Fruit fly (Drosophila melanogaster) whole organism, embryonic: Measurements from ENCODE around the gene Egfrap.

Experiments
- Awh ChIP-seq: fragments of 200-800 bp; sonication (Bioruptor generic); IDR thresholded peaks from 2 replicates; pipeline ENCODE4, ENCODE4 v1.3.6; 2022; ENCODE audit warnings: missing biosample characterization, missing genetic modification characterization
- Bteb2 ChIP-seq: fragments of 200-800 bp; sonication (Bioruptor generic); optimal IDR thresholded peaks from 2 replicates; lab custom pipeline; 2016; ENCODE audit warnings: missing biosample characterization, missing genetic modification characterization
- CG11560 ChIP-seq: fragments of 200-800 bp; sonication (Bioruptor generic); IDR thresholded peaks from 3 replicates; pipeline ENCODE4 v1.3.6; 2022; ENCODE audit warnings: missing biosample characterization, missing genetic modification characterization
- CG1233 ChIP-seq: fragments of 200-800 bp; sonication (Bioruptor generic); optimal IDR thresholded peaks from 4 replicates; lab custom pipeline; 2018; ENCODE audit warnings: missing biosample characterization, mild to moderate bottlenecking, missing genetic modification characterization
- CG12942 ChIP-seq: fragments of 200-800 bp; sonication (Bioruptor generic); optimal IDR thresholded peaks from 3 replicates; lab custom pipeline; 2016; ENCODE audit warnings: missing biosample characterization, missing genetic modification characterization
- CG14860 ChIP-seq: fragments of 200-800 bp; sonication (Bioruptor generic); IDR thresholded peaks from 3 replicates; pipeline ENCODE4 v1.3.6; 2022; ENCODE audit warnings: missing biosample characterization, missing genetic modification characterization; ENCODE audit not compliant: partially characterized antibody
- CG15269 ChIP-seq: fragments of 200-800 bp; sonication (Bioruptor generic); optimal IDR thresholded peaks from 2 replicates; lab custom pipeline; 2018; ENCODE audit warnings: missing biosample characterization, mild to moderate bottlenecking, missing genetic modification characterization, moderate library complexity
- CG16813 ChIP-seq: fragments of 200-800 bp; sonication (Bioruptor generic); IDR thresholded peaks from 3 replicates; pipeline ENCODE4 v1.3.6; 2022; ENCODE audit warnings: missing biosample characterization, missing genetic modification characterization; ENCODE audit not compliant: partially characterized antibody
- CG1832 ChIP-seq: fragments of 200-800 bp; sonication (Bioruptor generic); optimal IDR thresholded peaks from 2 replicates; lab custom pipeline; 2017; ENCODE audit warnings: missing biosample characterization, mild to moderate bottlenecking, missing genetic modification characterization, inconsistent platforms
- CG18476 ChIP-seq: fragments of 200-800 bp; sonication (Bioruptor generic); optimal IDR thresholded peaks from 2 replicates; lab custom pipeline; 2016; ENCODE audit warnings: missing biosample characterization, mild to moderate bottlenecking, missing genetic modification characterization
- CG18599 ChIP-seq: fragments of 200-800 bp; sonication (Bioruptor generic); optimal IDR thresholded peaks from 3 replicates; lab custom pipeline; 2017; ENCODE audit warnings: missing biosample characterization, missing genetic modification characterization, mild to moderate bottlenecking, moderate library complexity, missing genetic modification reagents
- CG2116 ChIP-seq: fragments of 200-800 bp; sonication (Bioruptor generic); optimal IDR thresholded peaks from 3 replicates; lab custom pipeline; 2018; ENCODE audit warnings: missing biosample characterization, mild to moderate bottlenecking, missing genetic modification characterization
- CG2129 ChIP-seq: fragments of 200-800 bp; sonication (Bioruptor generic); IDR thresholded peaks from 2 replicates; pipeline ENCODE4 v1.3.6; 2022; ENCODE audit warnings: missing biosample characterization, missing genetic modification characterization; ENCODE audit not compliant: partially characterized antibody
- CG3065 ChIP-seq: fragments of 200-800 bp; sonication (Bioruptor generic); optimal IDR thresholded peaks from 2 replicates; lab custom pipeline; 2016; ENCODE audit warnings: missing biosample characterization, missing genetic modification characterization
- CG7745 ChIP-seq: fragments of 200-800 bp; sonication (Bioruptor generic); optimal IDR thresholded peaks from 2 replicates; lab custom pipeline; 2018; ENCODE audit warnings: missing biosample characterization, mild to moderate bottlenecking, missing genetic modification characterization, moderate library complexity
- CG7839 ChIP-seq: fragments of 200-800 bp; sonication (Bioruptor generic); optimal IDR thresholded peaks from 3 replicates; lab custom pipeline; 2018; ENCODE audit warnings: missing biosample characterization, mild to moderate bottlenecking, missing genetic modification characterization, moderate library complexity
- CG7928 ChIP-seq: fragments of 200-800 bp; sonication (Bioruptor generic); optimal IDR thresholded peaks from 2 replicates; lab custom pipeline; 2017; ENCODE audit warnings: missing biosample characterization, mild to moderate bottlenecking, missing genetic modification characterization
- CG8944 ChIP-seq: fragments of 200-800 bp; sonication (Bioruptor generic); optimal IDR thresholded peaks from 3 replicates; lab custom pipeline; 2016; ENCODE audit warnings: missing biosample characterization, missing genetic modification characterization
- CG9932 ChIP-seq: fragments of 200-800 bp; sonication (Bioruptor generic); IDR thresholded peaks from 2 replicates; pipeline ENCODE4 v1.3.6; 2022; ENCODE audit warnings: missing biosample characterization, missing genetic modification characterization
- CkIIα-i1 ChIP-seq: fragments of 200-800 bp; sonication (Bioruptor generic); IDR thresholded peaks from 2 replicates; pipeline ENCODE4 v1.3.6; 2022; ENCODE audit warnings: missing biosample characterization, missing genetic modification characterization
- D19A ChIP-seq: fragments of 200-800 bp; optimal IDR thresholded peaks from 3 replicates; lab custom pipeline; 2019; ENCODE audit warnings: missing biosample characterization, mild to moderate bottlenecking, missing genetic modification characterization, moderate library complexity
- Dp ChIP-seq: fragments of 200-800 bp; sonication (Bioruptor generic); optimal IDR thresholded peaks from 2 replicates; lab custom pipeline; 2018; ENCODE audit warnings: missing biosample characterization, mild to moderate bottlenecking, missing genetic modification characterization, moderate library complexity
- Fer1 ChIP-seq: fragments of 200-800 bp; sonication (Bioruptor generic); optimal IDR thresholded peaks from 2 replicates; lab custom pipeline; 2017; ENCODE audit warnings: missing biosample characterization, mild to moderate bottlenecking, missing genetic modification characterization
- Fer2 ChIP-seq: fragments of 200-800 bp; sonication (Bioruptor generic); optimal IDR thresholded peaks from 2 replicates; lab custom pipeline; 2018; ENCODE audit warnings: missing biosample characterization, mild to moderate bottlenecking, missing genetic modification characterization, moderate library complexity
- HLH3B ChIP-seq: fragments of 200-800 bp; sonication (Bioruptor generic); IDR thresholded peaks from 2 replicates; pipeline ENCODE4 v1.3.6; 2022; ENCODE audit warnings: missing biosample characterization, missing genetic modification characterization
- HLHmδ ChIP-seq: fragments of 200-800 bp; sonication (Bioruptor generic); optimal IDR thresholded peaks from 2 replicates; lab custom pipeline; 2018; ENCODE audit warnings: missing biosample characterization, mild to moderate bottlenecking, missing genetic modification characterization, moderate library complexity
- Hmr ChIP-seq: fragments of 200-800 bp; sonication (Bioruptor generic); optimal IDR thresholded peaks from 3 replicates; lab custom pipeline; 2017; ENCODE audit warnings: mild to moderate bottlenecking, missing biosample characterization, missing genetic modification reagents, missing genetic modification characterization
- MTF-1 ChIP-seq: fragments of 200-800 bp; sonication (Bioruptor generic); optimal IDR thresholded peaks from 2 replicates; lab custom pipeline; 2018; ENCODE audit warnings: missing biosample characterization, mild to moderate bottlenecking, missing genetic modification characterization, borderline replicate concordance
- NFAT ChIP-seq: fragments of 200-800 bp; sonication (Bioruptor generic); IDR thresholded peaks from 2 replicates; pipeline ENCODE4 v1.3.6; 2022; ENCODE audit warnings: missing biosample characterization, missing genetic modification characterization
- Side ChIP-seq: fragments of 200-800 bp; sonication (Bioruptor generic); optimal IDR thresholded peaks from 2 replicates; lab custom pipeline; 2016; ENCODE audit warnings: missing biosample characterization, missing genetic modification characterization
- Sry-δ ChIP-seq: fragments of 200-800 bp; sonication (Bioruptor generic); optimal IDR thresholded peaks from 2 replicates; lab custom pipeline; 2016; ENCODE audit warnings: missing biosample characterization, missing genetic modification characterization
- Trl ChIP-seq, 3 experiments: fragments of >200 bp in 2 of 3; fragments of 200-800 bp in 1 of 3; sonication (Bioruptor generic) in 1 of 3; optimal IDR thresholded peaks; 2 replicates in 1 of 3; 3 replicates in 2 of 3; lab custom pipeline; 2016 to 2017; ENCODE audit warnings: missing biosample characterization in 1 of 3, missing genetic modification characterization in 1 of 3
- bcd ChIP-seq: fragments of 200-800 bp; sonication (Bioruptor generic); optimal IDR thresholded peaks from 2 replicates; lab custom pipeline; 2017; ENCODE audit warnings: missing biosample characterization, mild to moderate bottlenecking, missing genetic modification characterization
- cg ChIP-seq: fragments of 200-800 bp; sonication (Bioruptor generic); optimal IDR thresholded peaks from 3 replicates; lab custom pipeline; 2019; ENCODE audit warnings: missing biosample characterization, mild to moderate bottlenecking, missing genetic modification characterization, moderate library complexity
- cwo ChIP-seq: fragments of 200-800 bp; sonication (Bioruptor generic); optimal IDR thresholded peaks from 3 replicates; lab custom pipeline; 2017; ENCODE audit warnings: missing biosample characterization, missing genetic modification characterization, mild to moderate bottlenecking, moderate library complexity, missing genetic modification reagents
- dan ChIP-seq: fragments of 200-800 bp; sonication (Bioruptor generic); IDR thresholded peaks from 2 replicates; pipeline ENCODE4 v1.3.6; 2022; ENCODE audit warnings: missing biosample characterization, missing genetic modification characterization
- dati ChIP-seq: fragments of 200-800 bp; sonication (Bioruptor generic); IDR thresholded peaks from 2 replicates; pipeline ENCODE4 v1.3.6; 2022; ENCODE audit warnings: missing biosample characterization, missing genetic modification characterization
- disco-r ChIP-seq: fragments of 200-800 bp; sonication (Bioruptor generic); optimal IDR thresholded peaks from 2 replicates; lab custom pipeline; 2016; ENCODE audit warnings: missing biosample characterization, missing genetic modification characterization
- dpn ChIP-seq, 2 experiments: fragments of 200-800 bp; sonication (Bioruptor generic); optimal IDR thresholded peaks; 3 replicates each; lab custom pipeline; 2016; ENCODE audit warnings: missing biosample characterization in 2 of 2, missing genetic modification characterization in 2 of 2
- ind ChIP-seq: fragments of 200-800 bp; sonication (Bioruptor generic); optimal IDR thresholded peaks from 3 replicates; lab custom pipeline; 2016; ENCODE audit warnings: missing biosample characterization, missing genetic modification characterization
- ken ChIP-seq: fragments of 200-800 bp; sonication (Bioruptor generic); IDR thresholded peaks from 3 replicates; pipeline ENCODE4 v1.3.6; 2022; ENCODE audit warnings: missing biosample characterization, missing genetic modification characterization
- kni ChIP-seq: fragments of 200-800 bp; sonication (Bioruptor generic); optimal IDR thresholded peaks from 3 replicates; lab custom pipeline; 2017; ENCODE audit warnings: mild to moderate bottlenecking, missing biosample characterization, missing genetic modification reagents, missing genetic modification characterization
- lmd ChIP-seq: fragments of 200-800 bp; sonication (Bioruptor generic); IDR thresholded peaks from 2 replicates; pipeline ENCODE4 v1.3.6; 2022; ENCODE audit warnings: missing biosample characterization, missing genetic modification characterization
- nerfin-1 ChIP-seq: fragments of 200-800 bp; sonication (Bioruptor generic); optimal IDR thresholded peaks from 3 replicates; lab custom pipeline; 2019; ENCODE audit warnings: missing biosample characterization, mild to moderate bottlenecking, missing genetic modification characterization, moderate library complexity
- nerfin-2 ChIP-seq: fragments of 200-800 bp; sonication (Bioruptor generic); IDR thresholded peaks from 2 replicates; pipeline ENCODE4 v1.3.6; 2022; ENCODE audit warnings: missing biosample characterization, missing genetic modification characterization; ENCODE audit not compliant: partially characterized antibody
- oc ChIP-seq: fragments of 200-800 bp; sonication (Bioruptor generic); optimal IDR thresholded peaks from 2 replicates; lab custom pipeline; 2018; ENCODE audit warnings: missing biosample characterization, mild to moderate bottlenecking, missing genetic modification characterization, moderate library complexity
- odd ChIP-seq: fragments of 200-800 bp; sonication (Bioruptor generic); optimal IDR thresholded peaks from 2 replicates; lab custom pipeline; 2017; ENCODE audit warnings: missing biosample characterization, mild to moderate bottlenecking, missing genetic modification characterization
- tap ChIP-seq: fragments of 200-800 bp; optimal IDR thresholded peaks from 3 replicates; lab custom pipeline; 2019; ENCODE audit warnings: missing biosample characterization, mild to moderate bottlenecking, missing genetic modification characterization, moderate library complexity
- wdn ChIP-seq: fragments of 200-800 bp; sonication (Bioruptor generic); IDR thresholded peaks from 2 replicates; pipeline ENCODE4 v1.3.6; 2022; ENCODE audit warnings: missing biosample characterization, missing genetic modification characterization
- wor ChIP-seq: fragments of 200-800 bp; sonication (Bioruptor generic); IDR thresholded peaks from 2 replicates; pipeline ENCODE4 v1.3.6; 2022; ENCODE audit warnings: missing biosample characterization, missing genetic modification characterization

Gene Egfrap

DNA sequence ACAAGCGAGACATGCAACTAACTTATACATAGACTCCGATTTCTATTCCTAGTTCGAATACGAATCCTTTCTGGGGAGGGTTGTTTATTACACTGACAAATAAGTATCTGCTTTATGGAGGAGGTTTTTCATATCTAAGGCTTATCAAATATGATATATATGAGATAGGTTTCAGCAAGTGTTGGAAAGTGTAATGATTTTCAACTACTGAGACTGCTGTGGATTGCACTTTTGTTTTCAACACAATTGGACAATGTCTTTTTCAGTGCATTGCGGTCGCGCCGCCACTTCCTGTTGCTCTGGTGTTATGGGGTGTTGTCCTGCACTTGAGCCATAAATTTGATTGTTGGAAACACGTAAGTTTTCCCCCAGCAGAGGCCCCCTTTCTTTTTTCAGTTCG lies 37.2 kb upstream of the Egfrap start (continued):
- TF ChIP-seq CG18476 (GFP tag; lab: Kevin White, UChicago): peak; percentile 9
- TF ChIP-seq dpn (GFP tag; optimal IDR thresholded peaks at IDR 0.05; lab: Kevin White, UChicago): peak in 1 of 2 experiments; percentile 29
- TF ChIP-seq Fer1: no peak
- TF ChIP-seq CG1832 (GFP tag; lab: Kevin White, UChicago): no peak
- no peak for TF ChIP-seq CG2129 (GFP tag; lab: Robert Waterston, UW)
- TF ChIP-seq HLHmδ (GFP tag; lab: Kevin White, UChicago): no peak
- no peak for TF ChIP-seq Sry-δ (GFP tag; lab: Kevin White, UChicago)
- TF ChIP-seq HLH3B: 0 out of 2 replicates have a peak, but pooled peaks have one; percentile 43
- TF ChIP-seq CG15269 (tag; lab: Kevin White, UChicago): no peak
- TF ChIP-seq bcd (GFP tag; lab: Kevin White, UChicago): peak; percentile 22
- peak; percentile 10 for TF ChIP-seq CG8944
- TF ChIP-seq CG9932: no peak
- peak; percentile 34; the same call in 1 of the 2 replicates for TF ChIP-seq lmd (GFP tag; lab: Robert Waterston, UW)
- TF ChIP-seq Dp (GFP tag; lab: Kevin White, UChicago): no peak
- TF ChIP-seq nerfin-2 (GFP tag; lab: Robert Waterston, UW): no peak
- TF ChIP-seq CG2116: peak; percentile 7
- TF ChIP-seq disco-r: no peak
- peak; percentile 24 for TF ChIP-seq tap (tag; lab: Kevin White, UChicago)
- TF ChIP-seq CG12942 (GFP tag; lab: Kevin White, UChicago): no peak
- TF ChIP-seq CG18599 (GFP tag; lab: Kevin White, UChicago): peak; percentile 32
- TF ChIP-seq ken (GFP tag; lab: Robert Waterston, UW): no peak
- peak; percentile 43 for TF ChIP-seq CG1233
- no peak for TF ChIP-seq dati
- TF ChIP-seq Bteb2 (GFP tag; lab: Kevin White, UChicago): no peak
- no peak for TF ChIP-seq CkIIα-i1 (GFP tag; lab: Robert Waterston, UW)
- TF ChIP-seq CG7745 (tag; lab: Kevin White, UChicago): no peak
- TF ChIP-seq CG11560: no peak
- no peak for TF ChIP-seq Fer2 (tag; lab: Kevin White, UChicago)
- TF ChIP-seq dan (GFP tag; lab: Robert Waterston, UW): 0 out of 2 replicates have a peak, but pooled peaks have one; percentile 34
- TF ChIP-seq wdn (GFP tag; lab: Robert Waterston, UW): no peak
- peak; percentile 74 for TF ChIP-seq D19A (tag; lab: Kevin White, UChicago)
- no peak for TF ChIP-seq CG14860
- no peak for TF ChIP-seq oc
- peak; percentile 56 for TF ChIP-seq CG7839 (tag; lab: Kevin White, UChicago)
- TF ChIP-seq MTF-1 (GFP tag; lab: Kevin White, UChicago): peak; percentile 11
- no peak for TF ChIP-seq NFAT (GFP tag; lab: Robert Waterston, UW)
- no peak for TF ChIP-seq cwo (GFP tag; lab: Kevin White, UChicago)
- no peak for TF ChIP-seq Side (GFP tag; lab: Kevin White, UChicago)
- TF ChIP-seq CG3065 (GFP tag; lab: Kevin White, UChicago): no peak
- TF ChIP-seq Trl (optimal IDR thresholded peaks at IDR 0.05; lab: Kevin White, UChicago): no peak
- peak; percentile 7 for TF ChIP-seq Trl (GFP tag; optimal IDR thresholded peaks at IDR 0.05; lab: Kevin White, UChicago)
- no peak for TF ChIP-seq Hmr (GFP tag; lab: Kevin White, UChicago)
- no peak for TF ChIP-seq ind (GFP tag; lab: Kevin White, UChicago)
- TF ChIP-seq kni: no peak
- TF ChIP-seq wor (GFP tag; lab: Robert Waterston, UW): no peak
- peak; percentile 66 for TF ChIP-seq nerfin-1 (tag; lab: Kevin White, UChicago)
- no peak for TF ChIP-seq CG16813
- no peak for TF ChIP-seq CG7928 (GFP tag; lab: Kevin White, UChicago)
- no peak for TF ChIP-seq cg (GFP tag; lab: Kevin White, UChicago)
- TF ChIP-seq Awh (GFP tag; lab: Robert Waterston, UW): no peak
- TF ChIP-seq odd: no peak
